Fruit fly (Drosophila melanogaster) whole organism, embryonic: Measurements from ENCODE around the gene ebo.

Experiments used
- Antp ChIP-seq: fragments of 200-800 bp; sonication (Bioruptor generic); optimal IDR thresholded peaks from 3 replicates; lab custom pipeline; 2016; ENCODE audit warnings: missing biosample characterization, missing genetic modification characterization
- Atf6 ChIP-seq: fragments of 200-800 bp; sonication (Bioruptor generic); IDR thresholded peaks from 2 replicates; pipeline ENCODE4 v1.3.6; 2022; ENCODE audit warnings: missing biosample characterization, missing genetic modification characterization
- CG11456 ChIP-seq: fragments of 200-800 bp; sonication (Bioruptor generic); IDR thresholded peaks from 3 replicates; pipeline ENCODE4 v1.3.6; 2022; ENCODE audit warnings: missing biosample characterization, missing genetic modification characterization
- CG12219 ChIP-seq: fragments of 200-800 bp; sonication (Bioruptor generic); optimal IDR thresholded peaks from 3 replicates; lab custom pipeline; 2018; ENCODE audit warnings: missing biosample characterization, mild to moderate bottlenecking, missing genetic modification characterization
- CG12391 ChIP-seq: fragments of 200-800 bp; sonication (Bioruptor generic); optimal IDR thresholded peaks from 3 replicates; lab custom pipeline; 2018; ENCODE audit warnings: missing biosample characterization, mild to moderate bottlenecking, missing genetic modification characterization, moderate library complexity
- CG13424 ChIP-seq: fragments of 200-800 bp; sonication (Bioruptor generic); optimal IDR thresholded peaks from 2 replicates; lab custom pipeline; 2019; ENCODE audit warnings: missing biosample characterization, mild to moderate bottlenecking, missing genetic modification characterization, moderate library complexity
- CG13624 ChIP-seq: fragments of 200-800 bp; sonication (Bioruptor generic); optimal IDR thresholded peaks from 2 replicates; lab custom pipeline; 2016; ENCODE audit warnings: missing biosample characterization, missing genetic modification characterization
- CG14014 ChIP-seq: fragments of 200-800 bp; sonication (Bioruptor generic); IDR thresholded peaks from 2 replicates; pipeline ENCODE4 v1.3.6; 2022; ENCODE audit warnings: missing biosample characterization, missing genetic modification characterization
- CG15269 ChIP-seq: fragments of 200-800 bp; sonication (Bioruptor generic); optimal IDR thresholded peaks from 2 replicates; lab custom pipeline; 2018; ENCODE audit warnings: missing biosample characterization, mild to moderate bottlenecking, missing genetic modification characterization, moderate library complexity
- CG1832 ChIP-seq: fragments of 200-800 bp; sonication (Bioruptor generic); optimal IDR thresholded peaks from 2 replicates; lab custom pipeline; 2017; ENCODE audit warnings: missing biosample characterization, mild to moderate bottlenecking, missing genetic modification characterization, inconsistent platforms
- CG4404 ChIP-seq: fragments of 200-800 bp; sonication (Bioruptor generic); IDR thresholded peaks from 2 replicates; pipeline ENCODE4 v1.3.6; 2022; ENCODE audit warnings: missing biosample characterization, missing genetic modification characterization
- CG5180 ChIP-seq: fragments of 200-800 bp; sonication (Bioruptor generic); optimal IDR thresholded peaks from 3 replicates; lab custom pipeline; 2017; ENCODE audit warnings: missing biosample characterization, missing genetic modification characterization, mild to moderate bottlenecking, moderate library complexity, missing genetic modification reagents
- CG6254 ChIP-seq: fragments of 200-800 bp; sonication (Bioruptor generic); optimal IDR thresholded peaks from 3 replicates; lab custom pipeline; 2017; ENCODE audit warnings: mild to moderate bottlenecking, missing biosample characterization, missing genetic modification reagents, missing genetic modification characterization
- CG7556 ChIP-seq: fragments of 200-800 bp; sonication (Bioruptor generic); optimal IDR thresholded peaks from 2 replicates; lab custom pipeline; 2017; ENCODE audit warnings: missing biosample characterization, mild to moderate bottlenecking, missing genetic modification characterization
- CG7745 ChIP-seq: fragments of 200-800 bp; sonication (Bioruptor generic); optimal IDR thresholded peaks from 2 replicates; lab custom pipeline; 2018; ENCODE audit warnings: missing biosample characterization, mild to moderate bottlenecking, missing genetic modification characterization, moderate library complexity
- CG7839 ChIP-seq: fragments of 200-800 bp; sonication (Bioruptor generic); optimal IDR thresholded peaks from 3 replicates; lab custom pipeline; 2018; ENCODE audit warnings: missing biosample characterization, mild to moderate bottlenecking, missing genetic modification characterization, moderate library complexity
- CG7987 ChIP-seq: fragments of 200-800 bp; sonication (Bioruptor generic); optimal IDR thresholded peaks from 2 replicates; lab custom pipeline; 2018; ENCODE audit warnings: missing biosample characterization, mild to moderate bottlenecking, missing genetic modification characterization, moderate library complexity
- CrebB ChIP-seq: fragments of 200-800 bp; sonication (Bioruptor generic); optimal IDR thresholded peaks from 3 replicates; lab custom pipeline; 2018; ENCODE audit warnings: missing biosample characterization, mild to moderate bottlenecking, missing genetic modification characterization
- Deaf1 ChIP-seq: fragments of 200-800 bp; optimal IDR thresholded peaks from 3 replicates; lab custom pipeline; 2019; ENCODE audit warnings: missing biosample characterization, mild to moderate bottlenecking, missing genetic modification characterization, moderate library complexity
- Ets65A ChIP-seq: fragments of 200-800 bp; sonication (Bioruptor generic); peaks from one replicate; lab custom pipeline; 2016; ENCODE audit warnings: missing biosample characterization, missing genetic modification characterization
- Gug ChIP-seq: fragments of 200-800 bp; sonication (Bioruptor generic); IDR thresholded peaks from 4 replicates; pipeline ENCODE4 v1.3.6; 2022; ENCODE audit warnings: missing biosample characterization, missing genetic modification characterization
- HmgZ ChIP-seq: fragments of 200-800 bp; sonication (Bioruptor generic); optimal IDR thresholded peaks from 2 replicates; lab custom pipeline; 2018; ENCODE audit warnings: missing biosample characterization, mild to moderate bottlenecking, missing genetic modification characterization
- Hmr ChIP-seq: fragments of 200-800 bp; sonication (Bioruptor generic); optimal IDR thresholded peaks from 3 replicates; lab custom pipeline; 2017; ENCODE audit warnings: mild to moderate bottlenecking, missing biosample characterization, missing genetic modification reagents, missing genetic modification characterization
- Max ChIP-seq: fragments of 200-800 bp; sonication (Bioruptor generic); optimal IDR thresholded peaks from 2 replicates; lab custom pipeline; 2016; ENCODE audit warnings: missing biosample characterization, mild to moderate bottlenecking, missing genetic modification characterization
- Rfx ChIP-seq: fragments of 200-800 bp; sonication (Bioruptor generic); IDR thresholded peaks from 2 replicates; pipeline ENCODE4 v1.3.6; 2022; ENCODE audit warnings: missing biosample characterization, missing genetic modification characterization
- Rx ChIP-seq: fragments of 200-800 bp; sonication (Bioruptor generic); IDR thresholded peaks from 2 replicates; pipeline ENCODE4 v1.3.6; 2022; ENCODE audit warnings: missing biosample characterization, missing genetic modification characterization
- Side ChIP-seq: fragments of 200-800 bp; sonication (Bioruptor generic); optimal IDR thresholded peaks from 2 replicates; lab custom pipeline; 2016; ENCODE audit warnings: missing biosample characterization, missing genetic modification characterization
- Sox100B ChIP-seq: fragments of 200-800 bp; sonication (Bioruptor generic); optimal IDR thresholded peaks from 3 replicates; lab custom pipeline; 2018; ENCODE audit warnings: missing biosample characterization, mild to moderate bottlenecking, missing genetic modification characterization
- bsh ChIP-seq, 2 experiments: fragments of 200-800 bp; sonication (Bioruptor generic); optimal IDR thresholded peaks; 2 replicates each; lab custom pipeline; 2017 to 2018; ENCODE audit warnings: mild to moderate bottlenecking in 2 of 2, missing biosample characterization in 2 of 2, missing genetic modification characterization in 2 of 2, moderate library complexity in 1 of 2
- btn ChIP-seq: fragments of 200-800 bp; sonication (Bioruptor generic); optimal IDR thresholded peaks from 2 replicates; lab custom pipeline; 2016; ENCODE audit warnings: missing biosample characterization, missing genetic modification characterization
- dmrt11E ChIP-seq: fragments of 200-800 bp; sonication (Bioruptor generic); optimal IDR thresholded peaks from 3 replicates; lab custom pipeline; 2018; ENCODE audit warnings: missing biosample characterization, mild to moderate bottlenecking, missing genetic modification characterization, moderate library complexity
- dmrt99B ChIP-seq: fragments of 200-800 bp; sonication (Bioruptor generic); optimal IDR thresholded peaks from 2 replicates; lab custom pipeline; 2018; ENCODE audit warnings: missing biosample characterization, mild to moderate bottlenecking, missing genetic modification characterization, moderate library complexity
- fd3F ChIP-seq: fragments of 200-800 bp; sonication (Bioruptor generic); optimal IDR thresholded peaks from 2 replicates; lab custom pipeline; 2018; ENCODE audit warnings: missing biosample characterization, mild to moderate bottlenecking, missing genetic modification characterization, moderate library complexity
- gce ChIP-seq: fragments of 200-800 bp; sonication (Bioruptor generic); IDR thresholded peaks from 3 replicates; pipeline ENCODE4 v1.3.6; 2022; ENCODE audit warnings: missing biosample characterization, missing genetic modification characterization
- gro ChIP-seq: fragments of 200-800 bp; sonication (Bioruptor generic); optimal IDR thresholded peaks from 2 replicates; lab custom pipeline; 2016; ENCODE audit warnings: missing biosample characterization, missing genetic modification characterization
- hkb ChIP-seq, 2 experiments: fragments of 200-800 bp in 1 of 2; fragments of >200 bp in 1 of 2; sonication (Bioruptor generic) in 1 of 2; IDR thresholded peaks in 1 of 2; optimal IDR thresholded peaks in 1 of 2; 2 replicates each; pipeline versions ENCODE4 v1.3.6 to Lab custom; 2017 to 2022; ENCODE audit warnings: missing biosample characterization in 1 of 2, missing genetic modification characterization in 1 of 2
- lilli ChIP-seq: fragments of 200-800 bp; sonication (Bioruptor generic); optimal IDR thresholded peaks from 3 replicates; lab custom pipeline; 2016; ENCODE audit warnings: missing biosample characterization, missing genetic modification characterization
- lmd ChIP-seq: fragments of 200-800 bp; sonication (Bioruptor generic); IDR thresholded peaks from 2 replicates; pipeline ENCODE4 v1.3.6; 2022; ENCODE audit warnings: missing biosample characterization, missing genetic modification characterization
- pum ChIP-seq: fragments of 200-800 bp; sonication (Bioruptor generic); optimal IDR thresholded peaks from 2 replicates; lab custom pipeline; 2016; ENCODE audit warnings: missing biosample characterization, missing genetic modification characterization
- run ChIP-seq: fragments of 200-800 bp; sonication (Bioruptor generic); optimal IDR thresholded peaks from 3 replicates; lab custom pipeline; 2018; ENCODE audit warnings: missing biosample characterization, mild to moderate bottlenecking, missing genetic modification characterization
- sc ChIP-seq, 3 experiments: fragments of >200 bp in 2 of 3; fragments of 200-800 bp in 1 of 3; sonication (Bioruptor generic) in 1 of 3; optimal IDR thresholded peaks; 2 replicates in 2 of 3; 3 replicates in 1 of 3; lab custom pipeline; 2017; ENCODE audit warnings: mild to moderate bottlenecking in 1 of 3, missing biosample characterization in 1 of 3, missing genetic modification characterization in 1 of 3, missing genetic modification reagents in 1 of 3
- sd ChIP-seq: fragments of 200-800 bp; sonication (Bioruptor generic); optimal IDR thresholded peaks from 3 replicates; lab custom pipeline; 2018; ENCODE audit warnings: missing biosample characterization, mild to moderate bottlenecking, missing genetic modification characterization, moderate library complexity
- sisA ChIP-seq: fragments of 200-800 bp; sonication (Bioruptor generic); IDR thresholded peaks from 2 replicates; pipeline ENCODE4 v1.3.6; 2022; ENCODE audit warnings: missing biosample characterization, missing genetic modification characterization
- sr ChIP-seq: fragments of 200-800 bp; sonication (Bioruptor generic); IDR thresholded peaks from 3 replicates; pipeline ENCODE4 v1.3.6; 2022; ENCODE audit warnings: missing biosample characterization, missing genetic modification characterization
- ssp ChIP-seq: fragments of 200-800 bp; sonication (Bioruptor generic); IDR thresholded peaks from 2 replicates; pipeline ENCODE4 v1.3.6; 2022; ENCODE audit warnings: missing biosample characterization, missing genetic modification characterization
- sug ChIP-seq: fragments of 200-800 bp; optimal IDR thresholded peaks from 2 replicates; lab custom pipeline; 2019; ENCODE audit warnings: missing biosample characterization, mild to moderate bottlenecking, missing genetic modification characterization, moderate library complexity
- ttk ChIP-seq: fragments of 200-800 bp; sonication (Bioruptor generic); IDR thresholded peaks from 2 replicates; pipeline ENCODE4 v2.1.2; 2022; ENCODE audit warnings: missing biosample characterization, missing genetic modification characterization
- vvl ChIP-seq: fragments of 200-800 bp; sonication (Bioruptor generic); IDR thresholded peaks from 2 replicates; pipeline ENCODE4 v1.3.6; 2022; ENCODE audit warnings: missing biosample characterization, missing genetic modification characterization
- yki ChIP-seq: fragments of >200 bp; optimal IDR thresholded peaks from 3 replicates; lab custom pipeline; 2018

The ebo gene

dm6 chrX:524331-524730 is 48.0 kb upstream of the ebo start (continued):
- TF ChIP-seq ttk: no peak
- TF ChIP-seq sisA (GFP tag; lab: Robert Waterston, UW): 0 out of 2 replicates have a peak, but pooled peaks have one; percentile 8
- peak; percentile 8 for TF ChIP-seq CG12391 (tag; lab: Kevin White, UChicago)
- TF ChIP-seq Deaf1 (tag; lab: Kevin White, UChicago): peak; percentile 5
- peak; percentile 2 for TF ChIP-seq CG15269
- TF ChIP-seq btn (GFP tag; lab: Kevin White, UChicago): no peak
- TF ChIP-seq Gug (GFP tag; lab: Robert Waterston, UW): 0 out of 4 replicates have a peak, but pooled peaks have one; percentile 24
- peak; percentile 6 for TF ChIP-seq pum (GFP tag; lab: Kevin White, UChicago)
- peak; percentile 30 for TF ChIP-seq sd
- no peak for TF ChIP-seq sug (tag; lab: Kevin White, UChicago)
- TF ChIP-seq CG1832: no peak
- TF ChIP-seq CG4404 (GFP tag; lab: Robert Waterston, UW): peak; percentile 15; the same call in 1 of the 2 replicates
- no peak for TF ChIP-seq CG7745 (tag; lab: Kevin White, UChicago)
- TF ChIP-seq Rfx (GFP tag; lab: Robert Waterston, UW): peak; percentile 41
- peak; percentile 26 for TF ChIP-seq lilli (GFP tag; lab: Kevin White, UChicago)
- TF ChIP-seq Antp (GFP tag; lab: Kevin White, UChicago): peak; percentile 29
- TF ChIP-seq CG13624: no peak
- TF ChIP-seq bsh (GFP tag; optimal IDR thresholded peaks at IDR 0.05; lab: Kevin White, UChicago): peak in 1 of 2 experiments; percentile 27
- peak; percentile 34 for TF ChIP-seq CG12219 (GFP tag; lab: Kevin White, UChicago)
- TF ChIP-seq Hmr (GFP tag; lab: Kevin White, UChicago): peak; percentile 49
- no peak for TF ChIP-seq gce (GFP tag; lab: Robert Waterston, UW)
- no peak for TF ChIP-seq sc (optimal IDR thresholded peaks at IDR 0.05; lab: Kevin White, UChicago)
- no peak for TF ChIP-seq sc (GFP tag; optimal IDR thresholded peaks at IDR 0.05; lab: Kevin White, UChicago)
- TF ChIP-seq Max (GFP tag; lab: Kevin White, UChicago): no peak
- TF ChIP-seq sr (GFP tag; lab: Robert Waterston, UW): no peak
- no peak for TF ChIP-seq CG11456 (GFP tag; lab: Robert Waterston, UW)
- no peak for TF ChIP-seq CrebB (tag; lab: Kevin White, UChicago)
- no peak for TF ChIP-seq run (tag; lab: Kevin White, UChicago)
- no peak for TF ChIP-seq hkb (optimal IDR thresholded peaks at IDR 0.05; lab: Kevin White, UChicago)
- peak; percentile 48; the same call in 1 of the 2 replicates for TF ChIP-seq hkb (GFP tag; IDR thresholded peaks at IDR 0.05; lab: Robert Waterston, UW)
- no peak for TF ChIP-seq CG6254 (GFP tag; lab: Kevin White, UChicago)
- no peak for TF ChIP-seq HmgZ (tag; lab: Kevin White, UChicago)
- no peak for TF ChIP-seq gro (GFP tag; lab: Kevin White, UChicago)
- TF ChIP-seq dmrt99B: peak; percentile 43
- TF ChIP-seq CG7987: no peak
- TF ChIP-seq yki: no peak
- TF ChIP-seq Atf6 (GFP tag; lab: Robert Waterston, UW): peak; percentile 37; the same call in 1 of the 2 replicates
- no peak for TF ChIP-seq Rx
- TF ChIP-seq CG7839 (tag; lab: Kevin White, UChicago): peak; percentile 11
- TF ChIP-seq dmrt11E: no peak
- no peak for TF ChIP-seq Ets65A (GFP tag; lab: Kevin White, UChicago)
- TF ChIP-seq CG13424: peak; percentile 40
- peak; percentile 22; the same call in 1 of the 2 replicates for TF ChIP-seq CG14014 (GFP tag; lab: Robert Waterston, UW)
- 0 out of 2 replicates have a peak, but pooled peaks have one; percentile 9 for TF ChIP-seq ssp (GFP tag; lab: Robert Waterston, UW)
- TF ChIP-seq CG5180 (GFP tag; lab: Kevin White, UChicago): no peak
- TF ChIP-seq vvl: peak; percentile 67
- TF ChIP-seq lmd (GFP tag; lab: Robert Waterston, UW): peak; percentile 35
- peak; percentile 3 for TF ChIP-seq CG7556
- no peak for TF ChIP-seq fd3F
- no peak for TF ChIP-seq Side (GFP tag; lab: Kevin White, UChicago)
- TF ChIP-seq Sox100B: no peak
- TF ChIP-seq, all 482 proteins: peak for 80
